Fruit fly (Drosophila melanogaster) whole organism, embryonic: ENCODE measurements around the gene Taf2.

Experiments used
- ATbp ChIP-seq: fragments of 200-800 bp; sonication (Bioruptor generic); optimal IDR thresholded peaks from 2 replicates; lab custom pipeline; 2017; ENCODE audit warnings: missing biosample characterization, mild to moderate bottlenecking, missing genetic modification characterization, missing genetic modification reagents
- Awh ChIP-seq: fragments of 200-800 bp; sonication (Bioruptor generic); IDR thresholded peaks from 2 replicates; pipeline ENCODE4, ENCODE4 v1.3.6; 2022; ENCODE audit warnings: missing biosample characterization, missing genetic modification characterization
- B-H2 ChIP-seq: fragments of 200-800 bp; sonication (Bioruptor generic); optimal IDR thresholded peaks from 2 replicates; lab custom pipeline; 2018; ENCODE audit warnings: missing biosample characterization, mild to moderate bottlenecking, missing genetic modification characterization
- BEAF-32 ChIP-seq: fragments of 200-800 bp; sonication (Bioruptor generic); optimal IDR thresholded peaks from 3 replicates; lab custom pipeline; 2017; ENCODE audit warnings: missing biosample characterization, missing genetic modification characterization, mild to moderate bottlenecking, moderate library complexity, missing genetic modification reagents
- CG10654 ChIP-seq: fragments of 200-800 bp; sonication (Bioruptor generic); optimal IDR thresholded peaks from 2 replicates; lab custom pipeline; 2016; ENCODE audit warnings: missing biosample characterization, missing genetic modification characterization
- CG11560 ChIP-seq: fragments of 200-800 bp; sonication (Bioruptor generic); IDR thresholded peaks from 3 replicates; pipeline ENCODE4 v1.3.6; 2022; ENCODE audit warnings: missing biosample characterization, missing genetic modification characterization
- CG14441 ChIP-seq: fragments of 200-800 bp; sonication (Bioruptor generic); IDR thresholded peaks from 2 replicates; pipeline ENCODE4 v1.3.6; 2022; ENCODE audit warnings: missing biosample characterization, missing genetic modification characterization
- CG2129 ChIP-seq: fragments of 200-800 bp; sonication (Bioruptor generic); IDR thresholded peaks from 2 replicates; pipeline ENCODE4 v1.3.6; 2022; ENCODE audit warnings: missing biosample characterization, missing genetic modification characterization; ENCODE audit not compliant: partially characterized antibody
- CG32767 ChIP-seq: fragments of 200-800 bp; sonication (Bioruptor generic); IDR thresholded peaks from 2 replicates; pipeline ENCODE4 v1.3.6; 2022; ENCODE audit warnings: missing biosample characterization, missing genetic modification characterization
- CG3407 ChIP-seq: fragments of 200-800 bp; sonication (Bioruptor generic); optimal IDR thresholded peaks from 2 replicates; lab custom pipeline; 2018; ENCODE audit warnings: missing biosample characterization, mild to moderate bottlenecking, missing genetic modification characterization
- CG42726 ChIP-seq: fragments of 200-800 bp; sonication (Bioruptor generic); IDR thresholded peaks from 2 replicates; pipeline ENCODE4 v1.3.6; 2022; ENCODE audit warnings: missing biosample characterization, missing genetic modification characterization; ENCODE audit not compliant: partially characterized antibody
- CG43689 ChIP-seq: fragments of 200-800 bp; sonication (Bioruptor generic); IDR thresholded peaks from 2 replicates; pipeline ENCODE4 v1.3.6; 2022; ENCODE audit warnings: missing biosample characterization, missing genetic modification characterization
- CG6654 ChIP-seq: fragments of 200-800 bp; sonication (Bioruptor generic); optimal IDR thresholded peaks from 2 replicates; lab custom pipeline; 2017; ENCODE audit warnings: missing biosample characterization, mild to moderate bottlenecking, missing genetic modification characterization
- CG6689 ChIP-seq: fragments of 200-800 bp; sonication (Bioruptor generic); IDR thresholded peaks from 2 replicates; pipeline ENCODE4 v1.3.6; 2022; ENCODE audit warnings: missing biosample characterization, missing genetic modification characterization
- CG6791 ChIP-seq: fragments of 200-800 bp; sonication (Bioruptor generic); IDR thresholded peaks from 3 replicates; pipeline ENCODE4 v1.3.6; 2022; ENCODE audit warnings: missing biosample characterization, missing genetic modification characterization; ENCODE audit not compliant: partially characterized antibody
- CG7357 ChIP-seq: fragments of 200-800 bp; sonication (Bioruptor generic); IDR thresholded peaks from 3 replicates; pipeline ENCODE4 v1.3.6; 2022; ENCODE audit warnings: missing biosample characterization, missing genetic modification characterization
- CG8388 ChIP-seq: fragments of 200-800 bp; sonication (Bioruptor generic); optimal IDR thresholded peaks from 2 replicates; lab custom pipeline; 2019; ENCODE audit warnings: missing biosample characterization, mild to moderate bottlenecking, missing genetic modification characterization, moderate library complexity
- CrebB ChIP-seq: fragments of 200-800 bp; sonication (Bioruptor generic); optimal IDR thresholded peaks from 3 replicates; lab custom pipeline; 2018; ENCODE audit warnings: missing biosample characterization, mild to moderate bottlenecking, missing genetic modification characterization
- D19B ChIP-seq: fragments of 200-800 bp; sonication (Bioruptor generic); optimal IDR thresholded peaks from 2 replicates; lab custom pipeline; 2017; ENCODE audit warnings: missing biosample characterization, mild to moderate bottlenecking, missing genetic modification characterization
- Doc3 ChIP-seq: fragments of 200-800 bp; sonication (Bioruptor generic); IDR thresholded peaks from 3 replicates; pipeline ENCODE4 v1.3.6; 2022; ENCODE audit warnings: missing biosample characterization, missing genetic modification characterization; ENCODE audit not compliant: partially characterized antibody
- MTF-1 ChIP-seq: fragments of 200-800 bp; sonication (Bioruptor generic); optimal IDR thresholded peaks from 2 replicates; lab custom pipeline; 2018; ENCODE audit warnings: missing biosample characterization, mild to moderate bottlenecking, missing genetic modification characterization, borderline replicate concordance
- Meics ChIP-seq: fragments of 200-800 bp; sonication (Bioruptor generic); optimal IDR thresholded peaks from 2 replicates; lab custom pipeline; 2017; ENCODE audit warnings: missing biosample characterization, mild to moderate bottlenecking, missing genetic modification characterization
- Nf-YC ChIP-seq: fragments of 200-800 bp; optimal IDR thresholded peaks from 3 replicates; lab custom pipeline; 2019; ENCODE audit warnings: missing biosample characterization, mild to moderate bottlenecking, missing genetic modification characterization, moderate library complexity
- Rfx ChIP-seq: fragments of 200-800 bp; sonication (Bioruptor generic); IDR thresholded peaks from 2 replicates; pipeline ENCODE4 v1.3.6; 2022; ENCODE audit warnings: missing biosample characterization, missing genetic modification characterization
- Trl ChIP-seq, 3 experiments: fragments of >200 bp in 2 of 3; fragments of 200-800 bp in 1 of 3; sonication (Bioruptor generic) in 1 of 3; optimal IDR thresholded peaks; 2 replicates in 1 of 3; 3 replicates in 2 of 3; lab custom pipeline; 2016 to 2017; ENCODE audit warnings: missing biosample characterization in 1 of 3, missing genetic modification characterization in 1 of 3
- Xrp1 ChIP-seq: fragments of 200-800 bp; sonication (Bioruptor generic); IDR thresholded peaks from 2 replicates; pipeline ENCODE4 v1.3.6; 2022; ENCODE audit warnings: missing biosample characterization, missing genetic modification characterization
- aop ChIP-seq: fragments of 200-800 bp; sonication (Bioruptor generic); IDR thresholded peaks from 2 replicates; pipeline ENCODE4 v1.3.6; 2022; ENCODE audit warnings: missing biosample characterization, missing genetic modification characterization
- az2 ChIP-seq: fragments of 200-800 bp; sonication (Bioruptor generic); optimal IDR thresholded peaks from 3 replicates; lab custom pipeline; 2016; ENCODE audit warnings: missing biosample characterization, missing genetic modification characterization
- bsh ChIP-seq, 2 experiments: fragments of 200-800 bp; sonication (Bioruptor generic); optimal IDR thresholded peaks; 2 replicates each; lab custom pipeline; 2017 to 2018; ENCODE audit warnings: mild to moderate bottlenecking in 2 of 2, missing biosample characterization in 2 of 2, missing genetic modification characterization in 2 of 2, moderate library complexity in 1 of 2
- cad ChIP-seq: fragments of >200 bp; optimal IDR thresholded peaks from 2 replicates; lab custom pipeline; 2017; ENCODE audit warnings: missing biosample characterization, missing genetic modification characterization
- cato ChIP-seq: fragments of 200-800 bp; sonication (Bioruptor generic); optimal IDR thresholded peaks from 2 replicates; lab custom pipeline; 2016; ENCODE audit warnings: missing biosample characterization, missing genetic modification characterization, borderline replicate concordance
- crc ChIP-seq: fragments of 200-800 bp; sonication (Bioruptor generic); optimal IDR thresholded peaks from 2 replicates; lab custom pipeline; 2016; ENCODE audit warnings: missing biosample characterization, missing genetic modification characterization
- dimm ChIP-seq: fragments of 200-800 bp; sonication (Bioruptor generic); IDR thresholded peaks from 2 replicates; pipeline ENCODE4 v1.3.6; 2022; ENCODE audit warnings: missing biosample characterization, missing genetic modification characterization
- esg ChIP-seq: fragments of 200-800 bp; sonication (Bioruptor generic); conservative IDR thresholded peaks from 2 replicates; pipeline ENCODE4 v1.3.6; 2022; ENCODE audit warnings: missing biosample characterization, missing genetic modification characterization
- eyg ChIP-seq: fragments of 200-800 bp; sonication (Bioruptor generic); optimal IDR thresholded peaks from 3 replicates; lab custom pipeline; 2016; ENCODE audit warnings: missing biosample characterization, missing genetic modification characterization
- gce ChIP-seq: fragments of 200-800 bp; sonication (Bioruptor generic); IDR thresholded peaks from 3 replicates; pipeline ENCODE4 v1.3.6; 2022; ENCODE audit warnings: missing biosample characterization, missing genetic modification characterization
- gcm ChIP-seq: fragments of 200-800 bp; sonication (Bioruptor generic); optimal IDR thresholded peaks from 2 replicates; lab custom pipeline; 2019; ENCODE audit warnings: missing biosample characterization, mild to moderate bottlenecking, missing genetic modification characterization, moderate library complexity
- gro ChIP-seq: fragments of 200-800 bp; sonication (Bioruptor generic); optimal IDR thresholded peaks from 2 replicates; lab custom pipeline; 2016; ENCODE audit warnings: missing biosample characterization, missing genetic modification characterization
- her ChIP-seq: fragments of 200-800 bp; sonication (Bioruptor generic); optimal IDR thresholded peaks from 2 replicates; lab custom pipeline; 2016; ENCODE audit warnings: missing biosample characterization, missing genetic modification characterization
- ken ChIP-seq: fragments of 200-800 bp; sonication (Bioruptor generic); IDR thresholded peaks from 3 replicates; pipeline ENCODE4 v1.3.6; 2022; ENCODE audit warnings: missing biosample characterization, missing genetic modification characterization
- knrl ChIP-seq: fragments of 200-800 bp; sonication (Bioruptor generic); IDR thresholded peaks from 3 replicates; pipeline ENCODE4 v1.3.6; 2022; ENCODE audit warnings: missing biosample characterization, missing genetic modification characterization; ENCODE audit not compliant: partially characterized antibody
- lmd ChIP-seq: fragments of 200-800 bp; sonication (Bioruptor generic); IDR thresholded peaks from 2 replicates; pipeline ENCODE4 v1.3.6; 2022; ENCODE audit warnings: missing biosample characterization, missing genetic modification characterization
- lola ChIP-seq, 3 experiments: fragments of >200 bp in 2 of 3; fragments of 200-800 bp in 1 of 3; sonication (Bioruptor generic) in 1 of 3; optimal IDR thresholded peaks; 2 replicates each; lab custom pipeline; 2017 to 2019; ENCODE audit warnings: missing biosample characterization in 3 of 3, missing genetic modification characterization in 3 of 3, mild to moderate bottlenecking in 1 of 3, moderate library complexity in 1 of 3
- mld ChIP-seq: fragments of 200-800 bp; sonication (Bioruptor generic); IDR thresholded peaks from 3 replicates; pipeline ENCODE4 v1.3.6; 2022; ENCODE audit warnings: missing biosample characterization, missing genetic modification characterization; ENCODE audit not compliant: partially characterized antibody
- prd ChIP-seq, 3 experiments: fragments of >200 bp in 2 of 3; fragments of 200-800 bp in 1 of 3; sonication (Bioruptor generic) in 1 of 3; optimal IDR thresholded peaks in 2 of 3; IDR thresholded peaks in 1 of 3; 2 replicates in 2 of 3; 3 replicates in 1 of 3; pipeline versions ENCODE4 v1.3.6 to Lab custom; 2017 to 2022; ENCODE audit warnings: missing biosample characterization in 1 of 3, missing genetic modification characterization in 1 of 3
- toy ChIP-seq: fragments of 200-800 bp; sonication (Bioruptor generic); IDR thresholded peaks from 2 replicates; pipeline ENCODE4 v1.3.6; 2022; ENCODE audit warnings: missing biosample characterization, missing genetic modification characterization

The Taf2 gene

dm6 chr3L:9859624-9860023 is 28.9 kb downstream of the Taf2 start, which contains the start of gene CG10809 (continued):
- peak; percentile 50 for TF ChIP-seq Nf-YC (tag; lab: Kevin White, UChicago)
- no peak for TF ChIP-seq CG6654 (GFP tag; lab: Kevin White, UChicago)
- TF ChIP-seq CG6791 (GFP tag; lab: Robert Waterston, UW) = peak; percentile 93
- peak; percentile 38 for TF ChIP-seq gro (GFP tag; lab: Kevin White, UChicago)
- no peak for TF ChIP-seq CG3407 (GFP tag; lab: Kevin White, UChicago)
- no peak for TF ChIP-seq dimm (GFP tag; lab: Robert Waterston, UW)
- TF ChIP-seq Doc3 (GFP tag; lab: Robert Waterston, UW) = peak; percentile 86
- peak in 1 of 2 experiments; percentile 27 for TF ChIP-seq bsh (GFP tag; optimal IDR thresholded peaks at IDR 0.05; lab: Kevin White, UChicago)
- peak in 1 of 3 experiments; percentile 36 for TF ChIP-seq lola (GFP tag; optimal IDR thresholded peaks at IDR 0.05; lab: Kevin White, UChicago)
- TF ChIP-seq CG8388 (GFP tag; lab: Kevin White, UChicago) = no peak
- TF ChIP-seq knrl (GFP tag; lab: Robert Waterston, UW) = peak; percentile 95
- TF ChIP-seq esg = no peak
- peak; percentile 72 for TF ChIP-seq Rfx
- peak; percentile 68 for TF ChIP-seq mld (GFP tag; lab: Robert Waterston, UW)

DNA sequence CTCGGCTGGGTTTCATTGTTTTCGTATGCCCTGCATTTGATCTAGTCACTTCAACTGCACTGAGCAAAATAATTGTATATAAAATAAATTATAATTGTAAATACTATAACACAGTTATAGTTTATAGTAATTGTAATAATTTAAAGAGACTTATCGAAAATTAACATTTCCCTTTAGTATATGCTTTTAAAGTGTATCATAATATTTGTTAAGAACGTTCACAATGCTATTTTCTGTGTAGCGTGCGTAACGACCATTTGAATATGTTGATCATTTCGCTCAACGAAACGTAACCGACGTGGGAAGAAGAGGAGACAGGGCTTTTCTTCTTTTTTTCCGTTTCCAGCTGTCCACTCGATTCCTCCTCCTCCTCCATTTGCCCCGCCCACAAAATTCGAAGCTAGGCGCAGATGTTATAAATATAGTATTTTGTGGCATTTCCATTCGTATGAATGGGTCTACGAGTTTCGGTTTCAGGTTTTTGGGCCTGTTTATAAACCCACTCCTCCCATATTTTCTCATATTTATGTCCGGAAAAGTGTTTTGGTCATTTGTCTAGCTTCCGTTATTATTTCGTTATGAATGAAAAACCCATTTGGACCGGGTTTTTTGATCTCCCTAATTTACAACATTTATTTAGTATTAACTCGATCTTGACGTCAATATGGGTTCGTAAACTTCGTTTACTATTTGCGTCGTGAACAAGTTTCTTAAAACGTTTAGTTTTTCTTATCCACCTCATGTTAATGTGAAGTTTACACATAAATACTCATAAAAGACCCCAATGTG is 31.9 kb downstream of the Taf2 start:
- TF ChIP-seq ATbp (GFP tag; lab: Kevin White, UChicago) (peak; percentile 81), prd (optimal IDR thresholded peaks at IDR 0.05; lab: Kevin White, UChicago) (no peak), prd (GFP tag; IDR thresholded peaks at IDR 0.05; lab: Robert Waterston, UW) (peak; percentile 93), CG6689 (GFP tag; lab: Robert Waterston, UW) (peak; percentile 88), Trl (optimal IDR thresholded peaks at IDR 0.05; lab: Kevin White, UChicago) (no peak), Trl (GFP tag; optimal IDR thresholded peaks at IDR 0.05; lab: Kevin White, UChicago) (no peak), az2 (GFP tag; lab: Kevin White, UChicago) (peak; percentile 84), eyg (GFP tag; lab: Kevin White, UChicago) (no peak), CrebB (tag; lab: Kevin White, UChicago) (peak; percentile 48), CG2129 (no peak), Xrp1 (peak; percentile 94), CG10654 (GFP tag; lab: Kevin White, UChicago) (peak; percentile 67), toy (GFP tag; lab: Robert Waterston, UW) (no peak), aop (GFP tag; lab: Robert Waterston, UW) (no peak), BEAF-32 (GFP tag; lab: Kevin White, UChicago) (no peak), CG11560 (no peak), MTF-1 (GFP tag; lab: Kevin White, UChicago) (peak; percentile 19), lmd (GFP tag; lab: Robert Waterston, UW) (peak; percentile 81), D19B (GFP tag; lab: Kevin White, UChicago) (no peak), CG42726 (no peak), CG14441 (peak; percentile 66), ken (GFP tag; lab: Robert Waterston, UW) (peak; percentile 49; the same call in 1 of the 3 replicates), CG32767 (GFP tag; lab: Robert Waterston, UW) (peak; percentile 82), her (GFP tag; lab: Kevin White, UChicago) (no peak), Meics (GFP tag; lab: Kevin White, UChicago) (peak; percentile 69), cad (GFP tag; lab: Kevin White, UChicago) (no peak), CG43689 (GFP tag; lab: Robert Waterston, UW) (no peak), CG7357 (GFP tag; lab: Robert Waterston, UW) (peak; percentile 56; the same call in 1 of the 3 replicates), gcm (peak; percentile 87), lola (GFP tag; optimal IDR thresholded peaks at IDR 0.05; lab: Kevin White, UChicago) (peak in 1 of 3 experiments; percentile 92), cato (peak; percentile 65), crc (GFP tag; lab: Kevin White, UChicago) (no peak), Awh (GFP tag; lab: Robert Waterston, UW) (peak; percentile 88), B-H2 (GFP tag; lab: Kevin White, UChicago) (no peak), gce (GFP tag; lab: Robert Waterston, UW) (peak; percentile 86)
